Worm (Caenorhabditis elegans) whole organism, mixed stage, embryonic: ENCODE data around the gene htp-1.

ENCODE experiments used
- M03D4.4 ChIP-seq: sonication (generic microtip); optimal IDR thresholded peaks from 2 replicates; lab custom pipeline; 2017; ENCODE audit warnings: mild to moderate bottlenecking, missing genetic modification characterization, missing compliant biosample characterization
- bed-3 ChIP-seq: fragments of 200-800 bp; sonication (Bioruptor generic); optimal IDR thresholded peaks from 3 replicates; lab custom pipeline; 2018; ENCODE audit warnings: mild to moderate bottlenecking, missing genetic modification characterization, moderate library complexity, missing compliant biosample characterization
- blmp-1 ChIP-seq: fragments of 150-350 bp; optimal IDR thresholded peaks from 2 replicates; lab custom pipeline; 2014; ENCODE audit warnings: missing biosample characterization, missing genetic modification characterization
- ceh-39 ChIP-seq: fragments of 150-350 bp; optimal IDR thresholded peaks from 2 replicates; lab custom pipeline; 2014; ENCODE audit warnings: missing biosample characterization, missing genetic modification characterization
- ceh-43 ChIP-seq: fragments of 200-800 bp; sonication (Bioruptor generic); optimal IDR thresholded peaks from 2 replicates; lab custom pipeline; 2018; ENCODE audit warnings: mild to moderate bottlenecking, missing genetic modification characterization, moderate library complexity, missing compliant biosample characterization
- ceh-83 ChIP-seq: fragments of 200-800 bp; sonication (Bioruptor generic); optimal IDR thresholded peaks from 2 replicates; lab custom pipeline; 2018; ENCODE audit warnings: mild to moderate bottlenecking, missing genetic modification characterization, missing compliant biosample characterization
- cnd-1 ChIP-seq: fragments of 200-800 bp; sonication (Bioruptor generic); optimal IDR thresholded peaks from 2 replicates; lab custom pipeline; 2018; ENCODE audit warnings: mild to moderate bottlenecking, missing genetic modification characterization, missing compliant biosample characterization
- drap-1 ChIP-seq: fragments of 200-800 bp; sonication (Bioruptor generic); optimal IDR thresholded peaks from 3 replicates; lab custom pipeline; 2018; ENCODE audit warnings: mild to moderate bottlenecking, missing genetic modification characterization, missing compliant biosample characterization
- elt-1 ChIP-seq: sonication (generic microtip); optimal IDR thresholded peaks from 2 replicates; lab custom pipeline; 2017; ENCODE audit warnings: missing genetic modification characterization, mild to moderate bottlenecking, missing compliant biosample characterization, antibody characterized with exemption, moderate library complexity, borderline replicate concordance; ENCODE audit not compliant: insufficient read depth
- elt-3 ChIP-seq: fragments of 150-350 bp; optimal IDR thresholded peaks from 2 replicates; lab custom pipeline; 2014; ENCODE audit warnings: missing biosample characterization, missing genetic modification characterization
- flh-1 ChIP-seq: fragments of 200-800 bp; sonication (Bioruptor generic); optimal IDR thresholded peaks from 2 replicates; lab custom pipeline; 2018; ENCODE audit warnings: mild to moderate bottlenecking, missing genetic modification characterization, moderate library complexity, missing compliant biosample characterization
- ham-2 ChIP-seq: fragments of 200-800 bp; sonication (Bioruptor generic); optimal IDR thresholded peaks from 2 replicates; lab custom pipeline; 2018; ENCODE audit warnings: mild to moderate bottlenecking, missing genetic modification characterization, missing compliant biosample characterization
- lin-13 ChIP-seq: fragments of 150-350 bp; optimal IDR thresholded peaks from 2 replicates; lab custom pipeline; 2014; ENCODE audit warnings: missing biosample characterization, missing genetic modification characterization
- lin-32 ChIP-seq: fragments of 200-800 bp; sonication (Bioruptor generic); optimal IDR thresholded peaks from 2 replicates; lab custom pipeline; 2018; ENCODE audit warnings: mild to moderate bottlenecking, missing genetic modification characterization, missing compliant biosample characterization
- mab-5 ChIP-seq: fragments of 150-350 bp; optimal IDR thresholded peaks from 2 replicates; lab custom pipeline; 2014; ENCODE audit warnings: missing biosample characterization, missing genetic modification characterization
- mep-1 ChIP-seq: fragments of 150-350 bp; optimal IDR thresholded peaks from 2 replicates; lab custom pipeline; 2017; ENCODE audit warnings: missing biosample characterization, missing genetic modification reagents, missing genetic modification characterization, inconsistent platforms
- mls-2 ChIP-seq: sonication (generic microtip); optimal IDR thresholded peaks from 2 replicates; lab custom pipeline; 2016; ENCODE audit warnings: mild to moderate bottlenecking, missing genetic modification characterization, moderate library complexity, missing compliant biosample characterization
- nhr-12 ChIP-seq: fragments of 150-350 bp; optimal IDR thresholded peaks from 2 replicates; lab custom pipeline; 2014; ENCODE audit warnings: missing biosample characterization, missing genetic modification characterization
- nhr-2 ChIP-seq: fragments of 150-350 bp; optimal IDR thresholded peaks from 2 replicates; lab custom pipeline; 2014; ENCODE audit warnings: missing biosample characterization, missing genetic modification characterization
- nhr-28 ChIP-seq: fragments of 150-350 bp; optimal IDR thresholded peaks from 2 replicates; lab custom pipeline; 2014; ENCODE audit warnings: missing biosample characterization, missing genetic modification characterization
- nhr-76 ChIP-seq: sonication (generic microtip); optimal IDR thresholded peaks from 2 replicates; lab custom pipeline; 2017; ENCODE audit warnings: missing biosample characterization, missing genetic modification characterization
- pha-4 ChIP-seq: fragments of 150-350 bp; optimal IDR thresholded peaks from 2 replicates; lab custom pipeline; 2018; ENCODE audit warnings: missing biosample characterization, missing genetic modification reagents, missing genetic modification characterization
- sem-2 ChIP-seq: fragments of 200-800 bp; sonication (Bioruptor generic); optimal IDR thresholded peaks from 2 replicates; lab custom pipeline; 2018; ENCODE audit warnings: mild to moderate bottlenecking, missing genetic modification characterization, missing compliant biosample characterization
- snpc-4 ChIP-seq: fragments of 150-350 bp; optimal IDR thresholded peaks from 2 replicates; lab custom pipeline; 2014; ENCODE audit warnings: missing biosample characterization, missing genetic modification characterization
- sptf-1 ChIP-seq: sonication (generic microtip); optimal IDR thresholded peaks from 2 replicates; lab custom pipeline; 2017; ENCODE audit warnings: mild to moderate bottlenecking, missing genetic modification characterization, moderate library complexity, missing compliant biosample characterization
- tbx-8 ChIP-seq: fragments of 200-800 bp; sonication (Bioruptor generic); optimal IDR thresholded peaks from 2 replicates; lab custom pipeline; 2018; ENCODE audit warnings: mild to moderate bottlenecking, missing genetic modification characterization, moderate library complexity, missing compliant biosample characterization
- unc-120 ChIP-seq: sonication (generic microtip); optimal IDR thresholded peaks from 2 replicates; lab custom pipeline; 2017; ENCODE audit warnings: missing genetic modification characterization, missing compliant biosample characterization; ENCODE audit not compliant: poor library complexity, severe bottlenecking
- unc-39 ChIP-seq: fragments of 150-350 bp; optimal IDR thresholded peaks from 2 replicates; lab custom pipeline; 2014; ENCODE audit warnings: missing biosample characterization, missing genetic modification characterization
- unc-62 ChIP-seq: fragments of 150-350 bp; optimal IDR thresholded peaks from 2 replicates; lab custom pipeline; 2014; ENCODE audit warnings: missing biosample characterization, missing genetic modification reagents, missing genetic modification characterization
- zip-8 ChIP-seq: fragments of 150-350 bp; optimal IDR thresholded peaks from 2 replicates; lab custom pipeline; 2014; ENCODE audit warnings: missing biosample characterization, missing genetic modification characterization
- ztf-11 ChIP-seq: fragments of 150-350 bp; optimal IDR thresholded peaks from 2 replicates; lab custom pipeline; 2014; ENCODE audit warnings: missing biosample characterization, missing genetic modification characterization

htp-1 gene

DNA sequence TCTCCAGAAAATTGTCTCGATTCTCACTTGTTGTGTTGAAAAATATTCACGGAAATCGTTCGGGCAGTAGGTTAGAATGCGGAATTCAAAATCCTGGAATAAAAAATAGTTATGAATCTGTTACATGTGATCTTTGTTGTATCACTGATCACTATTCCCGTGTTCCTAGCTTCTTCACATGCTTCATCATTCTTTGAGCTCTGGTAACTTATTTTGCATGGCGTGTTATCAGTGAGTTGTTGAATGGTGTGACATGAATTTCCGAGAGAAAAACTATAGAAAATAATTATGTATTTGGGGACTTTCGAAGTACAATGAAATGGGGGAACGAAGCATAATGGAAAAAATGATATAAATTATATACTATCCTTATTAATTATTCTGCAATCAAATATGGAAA, 2.2 kb upstream of the htp-1 start:
- TF ChIP-seq ceh-43 (GFP tag; lab: Kevin White, UChicago) (no peak), ceh-39 (tag; lab: Kevin White, UChicago) (no peak), mep-1 (tag; lab: Kevin White, UChicago) (no peak), cnd-1 (tag; lab: Kevin White, UChicago) (no peak), ceh-83 (GFP tag; lab: Kevin White, UChicago) (no peak), ztf-11 (no peak), bed-3 (GFP tag; lab: Kevin White, UChicago) (no peak), sem-2 (GFP tag; lab: Kevin White, UChicago) (no peak), drap-1 (GFP tag; lab: Kevin White, UChicago) (no peak), ham-2 (no peak), nhr-28 (no peak), snpc-4 (tag; lab: Kevin White, UChicago) (no peak), nhr-2 (tag; lab: Kevin White, UChicago) (no peak), sptf-1 (tag; lab: Kevin White, UChicago) (no peak)

- TF ChIP-seq nhr-2 (tag; lab: Kevin White, UChicago) (no peak), ham-2 (no peak), unc-62 (GFP tag; lab: Kevin White, UChicago) (no peak), blmp-1 (tag; lab: Kevin White, UChicago) (no peak), mls-2 (tag; lab: Kevin White, UChicago) (no peak), mep-1 (tag; lab: Kevin White, UChicago) (no peak), tbx-8 (GFP tag; lab: Kevin White, UChicago) (no peak), ceh-83 (GFP tag; lab: Kevin White, UChicago) (no peak), unc-39 (tag; lab: Kevin White, UChicago) (no peak)
Measured at ce11 chrIV:5389951-5390350, 1.4 kb downstream of the htp-1 start.

DNA sequence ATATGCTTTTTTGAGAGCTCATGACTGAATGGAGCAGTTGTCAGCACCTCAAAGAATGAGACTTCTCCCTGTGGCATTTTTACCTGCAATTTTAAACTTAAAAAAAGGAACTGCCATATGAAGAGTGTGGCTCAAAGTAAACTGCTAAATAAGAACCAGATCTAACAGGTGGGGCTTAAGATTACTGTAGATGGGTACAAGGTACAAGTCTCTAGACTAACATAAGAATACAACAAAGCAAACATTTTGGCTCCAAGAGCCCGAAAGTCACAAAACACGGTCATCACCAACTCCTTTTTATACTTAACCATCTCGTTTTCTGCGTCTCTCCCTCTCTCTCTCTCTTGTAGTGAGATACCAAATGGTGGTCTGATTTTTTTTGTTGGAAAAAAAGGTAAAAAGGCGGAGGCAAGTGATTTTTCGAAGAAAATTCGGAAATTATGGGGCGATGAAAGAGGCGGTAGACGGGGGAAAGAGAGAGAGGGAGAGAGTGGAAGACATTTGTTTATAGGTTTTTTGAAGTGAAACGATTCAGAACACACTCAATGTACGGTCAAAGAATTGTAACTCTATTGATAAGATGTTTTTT, 2.8 kb downstream of the htp-1 start, which contains the start of gene elo-6:
TSS of gene elo-6 (minus strand) at position 83 of the 589 bp plus-strand sequence.
- TF ChIP-seq unc-62 (GFP tag; lab: Kevin White, UChicago) (no peak), zip-8 (tag; lab: Kevin White, UChicago) (no peak), bed-3 (GFP tag; lab: Kevin White, UChicago) (no peak), blmp-1 (tag; lab: Kevin White, UChicago) (no peak)

DNA sequence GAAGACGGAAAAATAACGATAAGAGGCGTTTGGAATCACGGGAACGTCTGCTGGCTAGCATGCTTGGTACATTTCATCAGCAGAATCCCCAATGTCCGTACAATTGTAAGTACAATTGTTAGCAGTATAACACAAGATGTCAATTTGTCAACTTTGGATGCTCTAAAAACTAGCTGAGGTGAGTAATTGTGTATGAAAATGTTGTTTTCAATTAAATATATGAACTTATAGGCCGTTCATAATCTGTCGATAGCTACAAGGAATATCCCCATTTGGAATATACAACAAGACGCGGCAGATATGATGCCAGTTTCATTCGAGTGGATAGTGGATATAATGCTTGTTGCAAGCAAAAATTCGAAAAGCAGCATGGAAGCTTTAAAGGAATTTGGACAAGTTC, 6.3 kb downstream of the htp-1 start, which contains the start of gene F41H10.12:
TSS of gene F41H10.12 (plus strand) at position 301 of the 400 bp plus-strand sequence.
- TF ChIP-seq nhr-12 (tag; lab: Kevin White, UChicago) = no peak
- no peak for TF ChIP-seq ceh-39 (tag; lab: Kevin White, UChicago)
- no peak for TF ChIP-seq cnd-1 (tag; lab: Kevin White, UChicago)
- no peak for TF ChIP-seq mab-5 (tag; lab: Kevin White, UChicago)
- no peak for TF ChIP-seq M03D4.4 (tag; lab: Kevin White, UChicago)
- TF ChIP-seq nhr-76 (tag; lab: Kevin White, UChicago) = no peak
- no peak for TF ChIP-seq ceh-43 (GFP tag; lab: Kevin White, UChicago)
- TF ChIP-seq bed-3 (GFP tag; lab: Kevin White, UChicago) = no peak
- no peak for TF ChIP-seq mep-1 (tag; lab: Kevin White, UChicago)
- no peak for TF ChIP-seq ham-2
- TF ChIP-seq nhr-28 = no peak

ce11 chrIV:5382609-5383008, 8.7 kb downstream of the htp-1 start, which contains the start of gene F41H10.1:
F41H10.1 (plus strand) TSS chrIV:5382909.
- no peak for TF ChIP-seq ceh-83 (GFP tag; lab: Kevin White, UChicago)
- no peak for TF ChIP-seq flh-1
- no peak for TF ChIP-seq nhr-2 (tag; lab: Kevin White, UChicago)
- no peak for TF ChIP-seq elt-1 (tag; lab: Kevin White, UChicago)
- no peak for TF ChIP-seq mab-5 (tag; lab: Kevin White, UChicago)
- no peak for TF ChIP-seq pha-4
- no peak for TF ChIP-seq nhr-76 (tag; lab: Kevin White, UChicago)
- no peak for TF ChIP-seq lin-13
- TF ChIP-seq zip-8 (tag; lab: Kevin White, UChicago) = no peak

DNA sequence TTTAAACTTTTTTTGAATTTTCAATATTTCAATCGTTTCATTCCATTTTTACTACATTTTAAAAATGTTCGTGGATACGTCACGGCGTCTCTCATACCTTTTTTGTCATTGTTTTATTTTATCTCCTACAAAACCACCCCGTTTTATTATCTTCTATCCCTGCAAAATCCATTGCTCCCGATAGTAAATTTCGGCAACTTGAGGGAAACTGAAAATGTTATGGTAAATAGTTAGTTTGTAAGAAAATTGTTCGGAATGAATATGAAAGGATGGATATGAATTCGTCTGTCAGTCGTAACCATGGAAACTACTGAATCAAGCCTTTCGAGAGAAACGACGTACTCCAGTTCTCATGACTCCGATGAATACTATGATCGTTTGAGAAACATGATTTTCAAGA, 10.0 kb downstream of the htp-1 start, which contains the start of gene F41H10.2:
TSS of gene F41H10.2 (plus strand) at position 301 of the 400 bp plus-strand sequence.
- TF ChIP-seq lin-32 (GFP tag; lab: Kevin White, UChicago) (no peak), bed-3 (GFP tag; lab: Kevin White, UChicago) (no peak), ceh-43 (GFP tag; lab: Kevin White, UChicago) (no peak), ceh-83 (GFP tag; lab: Kevin White, UChicago) (no peak), unc-120 (tag; lab: Kevin White, UChicago) (no peak), flh-1 (no peak), blmp-1 (tag; lab: Kevin White, UChicago) (no peak), unc-62 (GFP tag; lab: Kevin White, UChicago) (no peak), elt-1 (tag; lab: Kevin White, UChicago) (no peak), elt-3 (no peak)
- TF ChIP-seq, all 35 proteins: peak for 0
